Fruit fly (Drosophila melanogaster) whole organism, embryonic: ENCODE results near the gene ebd1.

Experiments used
- CG10321 ChIP-seq: fragments of 200-800 bp; sonication (Bioruptor generic); IDR thresholded peaks from 2 replicates; pipeline ENCODE4 v1.3.6; 2022; ENCODE audit warnings: missing biosample characterization, missing genetic modification characterization
- CG11696 ChIP-seq: fragments of 200-800 bp; sonication (Bioruptor generic); IDR thresholded peaks from 2 replicates; pipeline ENCODE4 v1.3.6; 2022; ENCODE audit warnings: missing biosample characterization, missing genetic modification characterization
- CG14014 ChIP-seq: fragments of 200-800 bp; sonication (Bioruptor generic); IDR thresholded peaks from 2 replicates; pipeline ENCODE4 v1.3.6; 2022; ENCODE audit warnings: missing biosample characterization, missing genetic modification characterization
- CG14965 ChIP-seq: fragments of 200-800 bp; sonication (Bioruptor generic); optimal IDR thresholded peaks from 2 replicates; lab custom pipeline; 2016; ENCODE audit warnings: missing biosample characterization, missing genetic modification characterization, borderline replicate concordance
- CG18599 ChIP-seq: fragments of 200-800 bp; sonication (Bioruptor generic); optimal IDR thresholded peaks from 3 replicates; lab custom pipeline; 2017; ENCODE audit warnings: missing biosample characterization, missing genetic modification characterization, mild to moderate bottlenecking, moderate library complexity, missing genetic modification reagents
- CG2116 ChIP-seq: fragments of 200-800 bp; sonication (Bioruptor generic); optimal IDR thresholded peaks from 3 replicates; lab custom pipeline; 2018; ENCODE audit warnings: missing biosample characterization, mild to moderate bottlenecking, missing genetic modification characterization
- CG2202 ChIP-seq: fragments of 200-800 bp; sonication (Bioruptor generic); optimal IDR thresholded peaks from 2 replicates; lab custom pipeline; 2018; ENCODE audit warnings: missing biosample characterization, mild to moderate bottlenecking, missing genetic modification characterization
- CG2678 ChIP-seq: fragments of 200-800 bp; sonication (Bioruptor generic); optimal IDR thresholded peaks from 3 replicates; lab custom pipeline; 2019; ENCODE audit warnings: missing biosample characterization, mild to moderate bottlenecking, missing genetic modification characterization, moderate library complexity
- CG30431 ChIP-seq: fragments of 200-800 bp; sonication (Bioruptor generic); optimal IDR thresholded peaks from 2 replicates; lab custom pipeline; 2017; ENCODE audit warnings: missing biosample characterization, missing genetic modification characterization
- CG32767 ChIP-seq: fragments of 200-800 bp; sonication (Bioruptor generic); IDR thresholded peaks from 2 replicates; pipeline ENCODE4 v1.3.6; 2022; ENCODE audit warnings: missing biosample characterization, missing genetic modification characterization
- CG7745 ChIP-seq: fragments of 200-800 bp; sonication (Bioruptor generic); optimal IDR thresholded peaks from 2 replicates; lab custom pipeline; 2018; ENCODE audit warnings: missing biosample characterization, mild to moderate bottlenecking, missing genetic modification characterization, moderate library complexity
- CG7928 ChIP-seq: fragments of 200-800 bp; sonication (Bioruptor generic); optimal IDR thresholded peaks from 2 replicates; lab custom pipeline; 2017; ENCODE audit warnings: missing biosample characterization, mild to moderate bottlenecking, missing genetic modification characterization
- CG8281 ChIP-seq: fragments of 200-800 bp; sonication (Bioruptor generic); optimal IDR thresholded peaks from 2 replicates; lab custom pipeline; 2018; ENCODE audit warnings: missing biosample characterization, mild to moderate bottlenecking, missing genetic modification characterization, moderate library complexity
- CG8359 ChIP-seq: fragments of 200-800 bp; sonication (Bioruptor generic); optimal IDR thresholded peaks from 2 replicates; lab custom pipeline; 2017; ENCODE audit warnings: missing biosample characterization, mild to moderate bottlenecking, missing genetic modification characterization, borderline replicate concordance
- CG8478 ChIP-seq: fragments of >200 bp; optimal IDR thresholded peaks from 2 replicates; lab custom pipeline; 2018
- Dip2 ChIP-seq: fragments of 200-800 bp; sonication (Bioruptor generic); IDR thresholded peaks from 2 replicates; pipeline ENCODE4 v1.3.6; 2022; ENCODE audit warnings: missing biosample characterization, missing genetic modification characterization
- Hr51 ChIP-seq, 2 experiments: fragments of 200-800 bp; sonication (Bioruptor generic); optimal IDR thresholded peaks; 2 replicates in 1 of 2; 3 replicates in 1 of 2; lab custom pipeline; 2016 to 2018; ENCODE audit warnings: missing biosample characterization in 2 of 2, missing genetic modification characterization in 2 of 2, mild to moderate bottlenecking in 1 of 2, moderate library complexity in 1 of 2
- Ptx1 ChIP-seq: fragments of 200-800 bp; sonication (Bioruptor generic); IDR thresholded peaks from 2 replicates; pipeline ENCODE4 v1.3.6; 2022; ENCODE audit warnings: missing biosample characterization, missing genetic modification characterization
- Side ChIP-seq: fragments of 200-800 bp; sonication (Bioruptor generic); optimal IDR thresholded peaks from 2 replicates; lab custom pipeline; 2016; ENCODE audit warnings: missing biosample characterization, missing genetic modification characterization
- Six4 ChIP-seq: fragments of 200-800 bp; sonication (Bioruptor generic); optimal IDR thresholded peaks from 2 replicates; lab custom pipeline; 2016; ENCODE audit warnings: missing biosample characterization, missing genetic modification characterization
- Sox100B ChIP-seq: fragments of 200-800 bp; sonication (Bioruptor generic); optimal IDR thresholded peaks from 3 replicates; lab custom pipeline; 2018; ENCODE audit warnings: missing biosample characterization, mild to moderate bottlenecking, missing genetic modification characterization
- Xbp1 ChIP-seq: fragments of 200-800 bp; sonication (Bioruptor generic); optimal IDR thresholded peaks from 3 replicates; lab custom pipeline; 2016; ENCODE audit warnings: missing biosample characterization, mild to moderate bottlenecking, missing genetic modification characterization
- ab ChIP-seq: fragments of 200-800 bp; sonication (Bioruptor generic); optimal IDR thresholded peaks from 2 replicates; lab custom pipeline; 2016; ENCODE audit warnings: missing biosample characterization, missing genetic modification characterization
- bcd ChIP-seq: fragments of 200-800 bp; sonication (Bioruptor generic); optimal IDR thresholded peaks from 2 replicates; lab custom pipeline; 2017; ENCODE audit warnings: missing biosample characterization, mild to moderate bottlenecking, missing genetic modification characterization
- bigmax ChIP-seq: fragments of 200-800 bp; sonication (Bioruptor generic); optimal IDR thresholded peaks from 2 replicates; lab custom pipeline; 2018; ENCODE audit warnings: missing biosample characterization, mild to moderate bottlenecking, missing genetic modification characterization
- bowl ChIP-seq: fragments of 200-800 bp; sonication (Bioruptor generic); IDR thresholded peaks from 2 replicates; pipeline ENCODE4 v1.3.6; 2022; ENCODE audit warnings: missing biosample characterization, missing genetic modification characterization
- br ChIP-seq: fragments of >200 bp; optimal IDR thresholded peaks from 2 replicates; lab custom pipeline; 2017
- btn ChIP-seq: fragments of 200-800 bp; sonication (Bioruptor generic); optimal IDR thresholded peaks from 2 replicates; lab custom pipeline; 2016; ENCODE audit warnings: missing biosample characterization, missing genetic modification characterization
- cg ChIP-seq: fragments of 200-800 bp; sonication (Bioruptor generic); optimal IDR thresholded peaks from 3 replicates; lab custom pipeline; 2019; ENCODE audit warnings: missing biosample characterization, mild to moderate bottlenecking, missing genetic modification characterization, moderate library complexity
- chinmo ChIP-seq: fragments of 200-800 bp; sonication (Bioruptor generic); IDR thresholded peaks from 4 replicates; pipeline ENCODE4 v1.3.6; 2022; ENCODE audit warnings: missing biosample characterization, missing genetic modification characterization; ENCODE audit not compliant: partially characterized antibody
- chn ChIP-seq: fragments of 200-800 bp; sonication (Bioruptor generic); optimal IDR thresholded peaks from 2 replicates; lab custom pipeline; 2016; ENCODE audit warnings: missing biosample characterization, missing genetic modification characterization
- crol ChIP-seq: fragments of 200-800 bp; sonication (Bioruptor generic); IDR thresholded peaks from 2 replicates; pipeline ENCODE4 v1.3.6; 2022; ENCODE audit warnings: missing biosample characterization, missing genetic modification characterization
- dan ChIP-seq: fragments of 200-800 bp; sonication (Bioruptor generic); IDR thresholded peaks from 2 replicates; pipeline ENCODE4 v1.3.6; 2022; ENCODE audit warnings: missing biosample characterization, missing genetic modification characterization
- ewg ChIP-seq: fragments of 200-800 bp; sonication (Bioruptor generic); optimal IDR thresholded peaks from 3 replicates; lab custom pipeline; 2017; ENCODE audit warnings: mild to moderate bottlenecking, missing biosample characterization, missing genetic modification reagents, missing genetic modification characterization
- fd64A ChIP-seq: fragments of 200-800 bp; sonication (Bioruptor generic); optimal IDR thresholded peaks from 3 replicates; lab custom pipeline; 2018; ENCODE audit warnings: missing biosample characterization, mild to moderate bottlenecking, missing genetic modification characterization
- fd96Cb ChIP-seq: fragments of 200-800 bp; sonication (Bioruptor generic); optimal IDR thresholded peaks from 2 replicates; lab custom pipeline; 2018; ENCODE audit warnings: missing biosample characterization, mild to moderate bottlenecking, missing genetic modification characterization, moderate library complexity
- fru ChIP-seq: fragments of >200 bp; optimal IDR thresholded peaks from 2 replicates; lab custom pipeline; 2017
- gce ChIP-seq: fragments of 200-800 bp; sonication (Bioruptor generic); IDR thresholded peaks from 3 replicates; pipeline ENCODE4 v1.3.6; 2022; ENCODE audit warnings: missing biosample characterization, missing genetic modification characterization
- hth ChIP-seq: fragments of >200 bp; optimal IDR thresholded peaks from 2 replicates; lab custom pipeline; 2017; ENCODE audit warnings: inconsistent platforms
- inv ChIP-seq: fragments of 200-800 bp; sonication (Bioruptor generic); IDR thresholded peaks from 2 replicates; pipeline ENCODE4 v1.3.6; 2022; ENCODE audit warnings: missing biosample characterization, missing genetic modification characterization; ENCODE audit not compliant: partially characterized antibody
- jumu ChIP-seq: fragments of 200-800 bp; sonication (Bioruptor generic); optimal IDR thresholded peaks from 3 replicates; lab custom pipeline; 2016; ENCODE audit warnings: missing biosample characterization, missing genetic modification characterization
- kah ChIP-seq: fragments of 200-800 bp; sonication (Bioruptor generic); optimal IDR thresholded peaks from 2 replicates; lab custom pipeline; 2018; ENCODE audit warnings: missing biosample characterization, mild to moderate bottlenecking, missing genetic modification characterization
- klu ChIP-seq: fragments of 200-800 bp; sonication (Bioruptor generic); IDR thresholded peaks from 2 replicates; pipeline ENCODE4 v1.3.6; 2022; ENCODE audit warnings: missing biosample characterization, missing genetic modification characterization
- kni ChIP-seq: fragments of 200-800 bp; sonication (Bioruptor generic); optimal IDR thresholded peaks from 3 replicates; lab custom pipeline; 2017; ENCODE audit warnings: mild to moderate bottlenecking, missing biosample characterization, missing genetic modification reagents, missing genetic modification characterization
- luna ChIP-seq: fragments of 200-800 bp; sonication (Bioruptor generic); optimal IDR thresholded peaks from 2 replicates; lab custom pipeline; 2016; ENCODE audit warnings: missing biosample characterization, missing genetic modification characterization
- onecut ChIP-seq: fragments of 200-800 bp; sonication (Bioruptor generic); IDR thresholded peaks from 2 replicates; pipeline ENCODE4 v1.3.6; 2022; ENCODE audit warnings: missing biosample characterization, missing genetic modification characterization
- ro ChIP-seq: fragments of 200-800 bp; sonication (Bioruptor generic); IDR thresholded peaks from 2 replicates; pipeline ENCODE4 v1.3.6; 2022; ENCODE audit warnings: missing biosample characterization, missing genetic modification characterization
- sd ChIP-seq: fragments of 200-800 bp; sonication (Bioruptor generic); optimal IDR thresholded peaks from 3 replicates; lab custom pipeline; 2018; ENCODE audit warnings: missing biosample characterization, mild to moderate bottlenecking, missing genetic modification characterization, moderate library complexity
- shn ChIP-seq: fragments of 200-800 bp; sonication (Bioruptor generic); optimal IDR thresholded peaks from 3 replicates; lab custom pipeline; 2016; ENCODE audit warnings: missing biosample characterization, missing genetic modification characterization
- slou ChIP-seq: fragments of 200-800 bp; sonication (Bioruptor generic); optimal IDR thresholded peaks from 3 replicates; lab custom pipeline; 2016; ENCODE audit warnings: missing biosample characterization, missing genetic modification characterization
- tll ChIP-seq, 2 experiments: fragments of 200-800 bp in 1 of 2; fragments of >200 bp in 1 of 2; sonication (Bioruptor generic) in 1 of 2; optimal IDR thresholded peaks; 2 replicates each; lab custom pipeline; 2017 to 2019; ENCODE audit warnings: missing biosample characterization in 2 of 2, missing genetic modification characterization in 2 of 2, mild to moderate bottlenecking in 1 of 2, moderate library complexity in 1 of 2
- tup ChIP-seq: fragments of 200-800 bp; sonication (Bioruptor generic); optimal IDR thresholded peaks from 2 replicates; lab custom pipeline; 2016; ENCODE audit warnings: missing biosample characterization, mild to moderate bottlenecking, missing genetic modification characterization, moderate library complexity
- unpg ChIP-seq: fragments of 200-800 bp; sonication (Bioruptor generic); optimal IDR thresholded peaks from 3 replicates; lab custom pipeline; 2018; ENCODE audit warnings: missing biosample characterization, mild to moderate bottlenecking, missing genetic modification characterization, moderate library complexity

The ebd1 gene

DNA sequence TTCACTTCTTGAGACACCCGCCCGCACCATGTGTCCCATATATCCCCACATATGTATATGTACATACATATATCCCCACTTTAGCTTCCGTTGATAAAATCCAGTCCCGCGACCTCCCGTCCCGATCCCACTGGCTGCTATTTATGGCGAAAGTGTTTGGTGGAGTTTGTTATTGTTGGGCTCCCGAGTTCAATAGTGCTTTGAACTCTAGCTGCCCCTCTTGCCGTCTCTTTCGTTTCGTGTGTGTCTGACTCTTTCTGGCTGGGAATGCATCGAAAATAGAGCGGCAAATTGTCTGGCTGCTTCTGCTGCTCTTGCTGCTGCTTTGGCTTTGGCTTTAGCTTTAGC, 50.4 kb downstream of the ebd1 start (continued):
- no peak for TF ChIP-seq fd96Cb (tag; lab: Kevin White, UChicago)
- TF ChIP-seq ro (GFP tag; lab: Robert Waterston, UW) = 0 out of 2 replicates have a peak, but pooled peaks have one; percentile 4
- TF ChIP-seq tll (GFP tag; optimal IDR thresholded peaks at IDR 0.05; lab: Kevin White, UChicago) = no peak
- no peak for TF ChIP-seq btn (GFP tag; lab: Kevin White, UChicago)
- TF ChIP-seq Sox100B = no peak
- no peak for TF ChIP-seq dan
- TF ChIP-seq Xbp1 = no peak
- TF ChIP-seq klu (GFP tag; lab: Robert Waterston, UW) = no peak
- TF ChIP-seq sd (tag; lab: Kevin White, UChicago) = peak; percentile 86
- no peak for TF ChIP-seq CG7928 (GFP tag; lab: Kevin White, UChicago)
- TF ChIP-seq CG10321 (GFP tag; lab: Robert Waterston, UW) = peak; percentile 31; the same call in 1 of the 2 replicates
- no peak for TF ChIP-seq bowl (GFP tag; lab: Robert Waterston, UW)
- no peak for TF ChIP-seq CG7745 (tag; lab: Kevin White, UChicago)
- TF ChIP-seq Six4 (GFP tag; lab: Kevin White, UChicago) = no peak
- TF ChIP-seq Hr51 (GFP tag; optimal IDR thresholded peaks at IDR 0.05; lab: Kevin White, UChicago) = no peak
- TF ChIP-seq crol (GFP tag; lab: Robert Waterston, UW) = peak; percentile 72; the same call in 1 of the 2 replicates
- TF ChIP-seq ewg = no peak
- TF ChIP-seq CG32767 (GFP tag; lab: Robert Waterston, UW) = no peak; the same call in 1 of the 2 replicates
- no peak for TF ChIP-seq CG8281
- TF ChIP-seq bcd (GFP tag; lab: Kevin White, UChicago) = no peak
- TF ChIP-seq CG2116 (GFP tag; lab: Kevin White, UChicago) = no peak
- peak; percentile 67 for TF ChIP-seq kni (GFP tag; lab: Kevin White, UChicago)
- TF ChIP-seq bigmax (GFP tag; lab: Kevin White, UChicago) = no peak
- TF ChIP-seq CG11696 (GFP tag; lab: Robert Waterston, UW) = no peak
- no peak for TF ChIP-seq cg (GFP tag; lab: Kevin White, UChicago)
- TF ChIP-seq chn (GFP tag; lab: Kevin White, UChicago) = no peak
- no peak for TF ChIP-seq unpg (GFP tag; lab: Kevin White, UChicago)
- TF ChIP-seq shn = no peak
- TF ChIP-seq fd64A (GFP tag; lab: Kevin White, UChicago) = no peak
- no peak for TF ChIP-seq CG2202
- no peak for TF ChIP-seq CG8478
- TF ChIP-seq Ptx1 (GFP tag; lab: Robert Waterston, UW) = no peak
- TF ChIP-seq onecut (GFP tag; lab: Robert Waterston, UW) = no peak
- no peak for TF ChIP-seq CG8359 (GFP tag; lab: Kevin White, UChicago)
- no peak for TF ChIP-seq slou
- peak; percentile 73 for TF ChIP-seq kah
- 0 out of 2 replicates have a peak, but pooled peaks have one; percentile 2 for TF ChIP-seq Dip2 (GFP tag; lab: Robert Waterston, UW)
- no peak for TF ChIP-seq tup (GFP tag; lab: Kevin White, UChicago)
- TF ChIP-seq Side (GFP tag; lab: Kevin White, UChicago) = no peak
- no peak for TF ChIP-seq CG30431
- peak; percentile 21 for TF ChIP-seq CG14965 (GFP tag; lab: Kevin White, UChicago)
- no peak for TF ChIP-seq gce (GFP tag; lab: Robert Waterston, UW)
- no peak for TF ChIP-seq br (lab: Kevin White, UChicago)
- no peak for TF ChIP-seq ab (GFP tag; lab: Kevin White, UChicago)
- no peak for TF ChIP-seq jumu (GFP tag; lab: Kevin White, UChicago)
- TF ChIP-seq CG14014 (GFP tag; lab: Robert Waterston, UW) = no peak
- TF ChIP-seq inv (GFP tag; lab: Robert Waterston, UW) = no peak
- no peak for TF ChIP-seq luna
- no peak for TF ChIP-seq CG18599 (GFP tag; lab: Kevin White, UChicago)
- no peak for TF ChIP-seq fru (lab: Kevin White, UChicago)
- no peak for TF ChIP-seq hth
- TF ChIP-seq chinmo = no peak
- TF ChIP-seq CG2678 (tag; lab: Kevin White, UChicago) = no peak
